Worm (Caenorhabditis elegans) whole organism, young adult: ENCODE results near the gene C28D4.5.
A peak's percentile ranks its signal among the peaks of the same experiment; 100 is the strongest.
"Not testable (repeated sequence)": the region's sequence is repeated elsewhere in the genome, so short reads cannot be mapped to it uniquely, and the experiment has no call there.

Source experiments
- B0019.2 ChIP-seq: fragments of 200-800 bp; sonication (Bioruptor generic); conservative IDR thresholded peaks from 2 replicates; pipeline ENCODE4 v1.3.6; 2022; ENCODE audit warnings: missing genetic modification reagents, missing genetic modification characterization, missing compliant biosample characterization
- C17E4.6 ChIP-seq: fragments of 200-800 bp; sonication (Bioruptor generic); IDR thresholded peaks from 2 replicates; pipeline ENCODE4 v1.3.6; 2022; ENCODE audit warnings: missing genetic modification reagents, missing genetic modification characterization, missing compliant biosample characterization
- D2030.7 ChIP-seq: fragments of 200-800 bp; sonication (Bioruptor generic); IDR thresholded peaks from 2 replicates; pipeline ENCODE4 v1.3.6; 2022; ENCODE audit warnings: missing genetic modification reagents, missing genetic modification characterization, missing compliant biosample characterization
- F33H1.4 ChIP-seq: fragments of 200-800 bp; sonication (Bioruptor generic); IDR thresholded peaks from 2 replicates; pipeline ENCODE4 v1.3.6; 2022; ENCODE audit warnings: missing genetic modification reagents, missing genetic modification characterization, missing compliant biosample characterization
- F49E8.2 ChIP-seq: sonication (generic microtip); optimal IDR thresholded peaks from 3 replicates; lab custom pipeline; 2017; ENCODE audit warnings: missing genetic modification characterization, mild to moderate bottlenecking, missing compliant biosample characterization, antibody characterized with exemption, moderate library complexity; ENCODE audit not compliant: insufficient read depth
- F52B5.7 ChIP-seq: sonication (generic microtip); optimal IDR thresholded peaks from 2 replicates; lab custom pipeline; 2016; ENCODE audit warnings: mild to moderate bottlenecking, missing genetic modification characterization, missing compliant biosample characterization
- F55B11.4 ChIP-seq: sonication (generic microtip); optimal IDR thresholded peaks from 2 replicates; lab custom pipeline; 2016; ENCODE audit warnings: missing compliant biosample characterization, missing genetic modification characterization, borderline replicate concordance; ENCODE audit not compliant: insufficient read depth
- Y95B8A.8 ChIP-seq: fragments of 200-800 bp; sonication (Bioruptor generic); IDR thresholded peaks from 2 replicates; pipeline ENCODE4 v1.3.6; 2022; ENCODE audit warnings: missing genetic modification reagents, missing genetic modification characterization, missing compliant biosample characterization
- aptf-2 ChIP-seq: fragments of 200-800 bp; sonication (Bioruptor generic); conservative IDR thresholded peaks from 2 replicates; pipeline ENCODE4 v1.3.6; 2022; ENCODE audit warnings: missing genetic modification reagents, missing genetic modification characterization, missing compliant biosample characterization
- bed-2 ChIP-seq: fragments of 200-800 bp; sonication (Bioruptor generic); IDR thresholded peaks from 2 replicates; pipeline ENCODE4 v1.3.6; 2022; ENCODE audit warnings: missing genetic modification reagents, missing genetic modification characterization, missing compliant biosample characterization
- ceh-91 ChIP-seq: fragments of 200-800 bp; sonication (Bioruptor generic); IDR thresholded peaks from 2 replicates; pipeline ENCODE4 v1.3.6; 2022; ENCODE audit warnings: missing genetic modification reagents, missing genetic modification characterization, missing compliant biosample characterization
- dox-1 ChIP-seq: fragments of 200-800 bp; sonication (Bioruptor generic); IDR thresholded peaks from 2 replicates; pipeline ENCODE4 v1.3.6; 2022; ENCODE audit warnings: missing genetic modification reagents, missing genetic modification characterization, missing compliant biosample characterization
- dpl-1 ChIP-seq: fragments of 150-350 bp; optimal IDR thresholded peaks from 2 replicates; lab custom pipeline; 2014; ENCODE audit warnings: missing biosample characterization, missing genetic modification reagents, missing genetic modification characterization
- efl-1 ChIP-seq: fragments of 150-350 bp; optimal IDR thresholded peaks from 2 replicates; lab custom pipeline; 2014; ENCODE audit warnings: missing biosample characterization, missing genetic modification reagents, missing genetic modification characterization
- egl-44 ChIP-seq: fragments of 200-800 bp; sonication (Bioruptor generic); IDR thresholded peaks from 2 replicates; pipeline ENCODE4 v1.3.6; 2022; ENCODE audit warnings: missing genetic modification reagents, missing genetic modification characterization, missing compliant biosample characterization
- ekl-4 ChIP-seq: fragments of 200-800 bp; sonication (Bioruptor generic); IDR thresholded peaks from 2 replicates; pipeline ENCODE4 v1.3.6; 2022; ENCODE audit warnings: missing genetic modification reagents, missing genetic modification characterization, missing compliant biosample characterization
- hsf-1 ChIP-seq: fragments of 200-800 bp; sonication (Bioruptor generic); IDR thresholded peaks from 2 replicates; pipeline ENCODE4 v1.3.6; 2022; ENCODE audit warnings: missing genetic modification reagents, missing genetic modification characterization, missing compliant biosample characterization
- lag-1 ChIP-seq: fragments of 200-800 bp; sonication (Bioruptor generic); IDR thresholded peaks from 2 replicates; pipeline ENCODE4 v1.3.6; 2022; ENCODE audit warnings: missing genetic modification reagents, missing genetic modification characterization, missing compliant biosample characterization
- lin-35 ChIP-seq, 3 experiments: fragments of 150-350 bp in 2 of 3; sonication (generic microtip) in 1 of 3; optimal IDR thresholded peaks; 2 replicates each; lab custom pipeline; 2014 to 2018; ENCODE audit warnings: missing biosample characterization in 3 of 3, missing genetic modification characterization in 3 of 3, missing genetic modification reagents in 3 of 3
- lsl-1 ChIP-seq: fragments of 200-800 bp; sonication (Bioruptor generic); optimal IDR thresholded peaks from 2 replicates; lab custom pipeline; 2018; ENCODE audit warnings: mild to moderate bottlenecking, missing genetic modification characterization, moderate library complexity, missing compliant biosample characterization
- madf-3 ChIP-seq: fragments of 200-800 bp; sonication (Bioruptor generic); IDR thresholded peaks from 2 replicates; pipeline ENCODE4 v1.3.6; 2022; ENCODE audit warnings: missing genetic modification reagents, missing genetic modification characterization, missing compliant biosample characterization
- madf-6 ChIP-seq: fragments of 200-800 bp; sonication (Bioruptor generic); IDR thresholded peaks from 2 replicates; pipeline ENCODE4 v1.3.6; 2022; ENCODE audit warnings: missing genetic modification reagents, missing genetic modification characterization, missing compliant biosample characterization
- madf-8 ChIP-seq: fragments of 200-800 bp; sonication (Bioruptor generic); conservative IDR thresholded peaks from 2 replicates; pipeline ENCODE4 v1.3.6; 2022; ENCODE audit warnings: missing genetic modification reagents, missing genetic modification characterization, missing compliant biosample characterization
- nfyb-1 ChIP-seq: fragments of 200-800 bp; sonication (Bioruptor generic); IDR thresholded peaks from 2 replicates; pipeline ENCODE4 v1.3.6; 2022; ENCODE audit warnings: missing genetic modification reagents, missing genetic modification characterization, missing compliant biosample characterization
- pbrm-1 ChIP-seq: fragments of 200-800 bp; sonication (Bioruptor generic); IDR thresholded peaks from 2 replicates; pipeline ENCODE4 v1.3.6; 2022; ENCODE audit warnings: missing genetic modification reagents, missing genetic modification characterization, missing compliant biosample characterization
- pha-4 ChIP-seq: fragments of 150-350 bp; sonication (generic microtip); optimal IDR thresholded peaks from 2 replicates; lab custom pipeline; 2014; ENCODE audit warnings: missing biosample characterization, missing genetic modification reagents, missing genetic modification characterization
- rcor-1 ChIP-seq: fragments of 200-800 bp; sonication (Bioruptor generic); IDR thresholded peaks from 2 replicates; pipeline ENCODE4 v1.3.6; 2022; ENCODE audit warnings: missing genetic modification reagents, missing genetic modification characterization, missing compliant biosample characterization
- snpc-1.1 ChIP-seq: sonication (generic microtip); optimal IDR thresholded peaks from 2 replicates; lab custom pipeline; 2017; ENCODE audit warnings: missing genetic modification characterization, mild to moderate bottlenecking, missing compliant biosample characterization, antibody characterized with exemption, moderate library complexity, missing genotype, missing genetic modification reagents; ENCODE audit not compliant: insufficient read depth
- snpc-3.4 ChIP-seq: sonication (generic microtip); optimal IDR thresholded peaks from 2 replicates; lab custom pipeline; 2017; ENCODE audit warnings: missing genetic modification characterization, mild to moderate bottlenecking, missing compliant biosample characterization, antibody characterized with exemption, moderate library complexity, missing genotype, missing genetic modification reagents
- snpc-4 ChIP-seq, 5 experiments: fragments of 150-350 bp in 1 of 5; sonication (generic microtip) in 4 of 5; optimal IDR thresholded peaks; 2 replicates each; lab custom pipeline; 2014 to 2018; ENCODE audit warnings: missing genetic modification characterization in 5 of 5, missing biosample characterization in 3 of 5, antibody characterized with exemption in 2 of 5, mild to moderate bottlenecking in 2 of 5, missing compliant biosample characterization in 2 of 5, missing genotype in 2 of 5, moderate library complexity in 2 of 5, missing genetic modification reagents in 1 of 5
- tlf-1 ChIP-seq: fragments of 200-800 bp; sonication (Bioruptor generic); optimal IDR thresholded peaks from 2 replicates; lab custom pipeline; 2018; ENCODE audit warnings: mild to moderate bottlenecking, missing genetic modification characterization, missing compliant biosample characterization
- unc-130 ChIP-seq: sonication (generic microtip); optimal IDR thresholded peaks from 2 replicates; lab custom pipeline; 2016; ENCODE audit warnings: missing genetic modification reagents, missing genetic modification characterization, missing compliant biosample characterization
- xnd-1 ChIP-seq: sonication (generic microtip); optimal IDR thresholded peaks from 2 replicates; lab custom pipeline; 2016; ENCODE audit warnings: missing genotype, missing genetic modification reagents, missing genetic modification characterization, missing compliant biosample characterization
- ztf-28 ChIP-seq: fragments of 200-800 bp; sonication (Bioruptor generic); IDR thresholded peaks from 2 replicates; pipeline ENCODE4 v1.3.6; 2022; ENCODE audit warnings: missing genetic modification reagents, missing genetic modification characterization, missing compliant biosample characterization

The C28D4.5 gene

ce11 chrIV:9748342-9748741 is 1.7 kb upstream of the C28D4.5 start, which contains the start of gene C28D4.8 (continued):
- TF ChIP-seq B0019.2 = no peak
- no peak for TF ChIP-seq F52B5.7
- TF ChIP-seq, all 124 proteins: peak for 0

ce11 chrIV:9744905-9745304 is 1.8 kb downstream of the C28D4.5 start, which contains the start of gene C28D4.4:
Gene C28D4.4, minus strand, starts transcription at chrIV:9745005.
- TF ChIP-seq xnd-1 (tag; lab: Kevin White, UChicago) = no peak
- TF ChIP-seq F49E8.2 = no peak

- no peak for TF ChIP-seq lag-1 (GFP tag; lab: Robert Waterston, UW)
- TF ChIP-seq egl-44 (GFP tag; lab: Robert Waterston, UW) = no peak
- no peak for TF ChIP-seq bed-2 (GFP tag; lab: Robert Waterston, UW)
- TF ChIP-seq pha-4 = no peak
- no peak for TF ChIP-seq F55B11.4 (tag; lab: Kevin White, UChicago)
- no peak for TF ChIP-seq efl-1 (GFP tag; lab: Kevin White, UChicago)
These were observed 3.8 kb downstream of the C28D4.5 start, which contains the start of gene C28D4.7 for ce11 chrIV:9742883-9743282. Gene C28D4.7, minus strand, starts transcription at chrIV:9743147.

ce11 chrIV:9740851-9741549 is 5.7 kb downstream of the C28D4.5 start, which contains the start of gene gln-6:
Gene gln-6, minus strand, starts transcription at chrIV:9740901.
- TF ChIP-seq D2030.7 (peak; percentile 91; the same call in 1 of the 2 replicates), hsf-1 (GFP tag; lab: Robert Waterston, UW) (peak; percentile 61; the same call in 1 of the 2 replicates), C17E4.6 (GFP tag; lab: Robert Waterston, UW) (peak; percentile 67; the same call in 1 of the 2 replicates), snpc-1.1 (tag; lab: Kevin White, UChicago) (peak; percentile 17), F33H1.4 (GFP tag; lab: Robert Waterston, UW) (peak; percentile 71), ztf-28 (GFP tag; lab: Robert Waterston, UW) (0 out of 2 replicates have a peak, but pooled peaks have one; percentile 38), snpc-3.4 (tag; lab: Kevin White, UChicago) (peak; percentile 51), lsl-1 (GFP tag; lab: Kevin White, UChicago) (peak; percentile 65), pbrm-1 (GFP tag; lab: Robert Waterston, UW) (peak; percentile 37; the same call in 1 of the 2 replicates), ceh-91 (GFP tag; lab: Robert Waterston, UW) (peak; percentile 89), dpl-1 (GFP tag; lab: Kevin White, UChicago) (peak; percentile 80), aptf-2 (peak; percentile 32; the same call in 1 of the 2 replicates), rcor-1 (0 out of 2 replicates have a peak, but pooled peaks have one; percentile 39), snpc-4 (tag; optimal IDR thresholded peaks at IDR 0.05; lab: Kevin White, UChicago) (peak in 1 of 4 experiments; percentile 28), ekl-4 (0 out of 2 replicates have a peak, but pooled peaks have one; percentile 19), Y95B8A.8 (GFP tag; lab: Robert Waterston, UW) (peak; percentile 62; the same call in 1 of the 2 replicates), madf-6 (GFP tag; lab: Robert Waterston, UW) (peak; percentile 96), madf-3 (GFP tag; lab: Robert Waterston, UW) (peak; percentile 86), F49E8.2 (peak; percentile 40), xnd-1 (tag; lab: Kevin White, UChicago) (peak; percentile 84), tlf-1 (GFP tag; lab: Kevin White, UChicago) (peak; percentile 67), efl-1 (GFP tag; lab: Kevin White, UChicago) (peak; percentile 94), B0019.2 (peak; percentile 67), dox-1 (GFP tag; lab: Robert Waterston, UW) (peak; percentile 82), nfyb-1 (GFP tag; lab: Robert Waterston, UW) (peak; percentile 25; the same call in 1 of the 2 replicates), unc-130 (GFP tag; lab: Kevin White, UChicago) (peak; percentile 35), lin-35 (GFP tag; optimal IDR thresholded peaks at IDR 0.05; lab: Kevin White, UChicago) (peak in 1 of 3 experiments; percentile 44), madf-8 (GFP tag; lab: Robert Waterston, UW) (peak; percentile 90)
- not testable (repeated sequence) for TF ChIP-seq snpc-4 (GFP tag; optimal IDR thresholded peaks at IDR 0.05; lab: Kevin White, UChicago)
